Fruit fly (Drosophila melanogaster) whole organism, prepupa: ENCODE results near the gene CG43707.
A peak's percentile ranks its signal among the peaks of the same experiment; 100 is the strongest.

Experiments
- CG10631 ChIP-seq: fragments of 200-800 bp; sonication (Bioruptor generic); optimal IDR thresholded peaks from 2 replicates; lab custom pipeline; 2016; ENCODE audit warnings: missing biosample characterization, missing genetic modification characterization
- CG10669 ChIP-seq: fragments of 200-800 bp; sonication (Bioruptor generic); optimal IDR thresholded peaks from 3 replicates; lab custom pipeline; 2018; ENCODE audit warnings: missing biosample characterization, mild to moderate bottlenecking, missing genetic modification characterization, moderate library complexity
- CG11294 ChIP-seq: fragments of 200-800 bp; sonication (Bioruptor generic); IDR thresholded peaks from 2 replicates; pipeline ENCODE4 v1.3.6; 2022; ENCODE audit warnings: missing biosample characterization, missing genetic modification characterization
- CG16779 ChIP-seq: fragments of 200-800 bp; sonication (Bioruptor generic); optimal IDR thresholded peaks from 3 replicates; lab custom pipeline; 2017; ENCODE audit warnings: missing biosample characterization, mild to moderate bottlenecking, missing genetic modification characterization
- CG31627 ChIP-seq: fragments of 200-800 bp; sonication (Bioruptor generic); optimal IDR thresholded peaks from 3 replicates; lab custom pipeline; 2016; ENCODE audit warnings: missing biosample characterization, missing genetic modification characterization
- CG32006 ChIP-seq: fragments of 200-800 bp; sonication (Bioruptor generic); optimal IDR thresholded peaks from 3 replicates; lab custom pipeline; 2017; ENCODE audit warnings: missing biosample characterization, mild to moderate bottlenecking, missing genetic modification characterization
- CG34406 ChIP-seq: fragments of 200-800 bp; sonication (Bioruptor generic); optimal IDR thresholded peaks from 3 replicates; lab custom pipeline; 2016; ENCODE audit warnings: missing biosample characterization, missing genetic modification characterization
- CG6163 ChIP-seq: fragments of 200-800 bp; sonication (Bioruptor generic); IDR thresholded peaks from 3 replicates; pipeline ENCODE4 v1.3.6; 2022; ENCODE audit warnings: missing biosample characterization, missing genetic modification characterization
- CG6276 ChIP-seq: fragments of 200-800 bp; sonication (Bioruptor generic); optimal IDR thresholded peaks from 2 replicates; lab custom pipeline; 2017; ENCODE audit warnings: missing biosample characterization, mild to moderate bottlenecking, missing genetic modification characterization
- CG6854 ChIP-seq: fragments of 200-800 bp; sonication (Bioruptor generic); optimal IDR thresholded peaks from 2 replicates; lab custom pipeline; 2017; ENCODE audit warnings: missing biosample characterization, mild to moderate bottlenecking, missing genetic modification characterization
- CG7368 ChIP-seq: fragments of 200-800 bp; sonication (Bioruptor generic); optimal IDR thresholded peaks from 3 replicates; lab custom pipeline; 2016; ENCODE audit warnings: missing biosample characterization, missing genetic modification characterization
- CG8119 ChIP-seq: fragments of 200-800 bp; sonication (Bioruptor generic); IDR thresholded peaks from 3 replicates; pipeline ENCODE4 v1.3.6; 2022; ENCODE audit warnings: missing biosample characterization, missing genetic modification characterization
- CG8319 ChIP-seq: fragments of 200-800 bp; sonication (Bioruptor generic); optimal IDR thresholded peaks from 3 replicates; lab custom pipeline; 2016; ENCODE audit warnings: missing biosample characterization, missing genetic modification characterization
- CG9139 ChIP-seq: fragments of 200-800 bp; sonication (Bioruptor generic); optimal IDR thresholded peaks from 3 replicates; lab custom pipeline; 2017; ENCODE audit warnings: missing biosample characterization, mild to moderate bottlenecking, missing genetic modification characterization
- Eip75B ChIP-seq: fragments of 200-800 bp; sonication (Bioruptor generic); optimal IDR thresholded peaks from 3 replicates; lab custom pipeline; 2016; ENCODE audit warnings: missing biosample characterization, missing genetic modification characterization
- Eip78C ChIP-seq: fragments of 200-800 bp; sonication (Bioruptor generic); peaks from one replicate; lab custom pipeline; 2016; ENCODE audit warnings: missing biosample characterization, missing genetic modification characterization
- Eip93F ChIP-seq: fragments of 200-800 bp; sonication (Bioruptor generic); optimal IDR thresholded peaks from 2 replicates; lab custom pipeline; 2016; ENCODE audit warnings: missing biosample characterization, mild to moderate bottlenecking, missing genetic modification characterization
- Gug ChIP-seq: fragments of 200-800 bp; sonication (Bioruptor generic); IDR thresholded peaks from 2 replicates; pipeline ENCODE4 v1.3.6; 2022; ENCODE audit warnings: missing biosample characterization, missing genetic modification characterization
- Lpt ChIP-seq: fragments of 200-800 bp; sonication (Bioruptor generic); optimal IDR thresholded peaks from 3 replicates; lab custom pipeline; 2016; ENCODE audit warnings: missing biosample characterization, missing genetic modification characterization
- OdsH ChIP-seq: fragments of 200-800 bp; sonication (Bioruptor generic); optimal IDR thresholded peaks from 3 replicates; lab custom pipeline; 2016; ENCODE audit warnings: missing biosample characterization, missing genetic modification characterization
- Smox ChIP-seq: fragments of 200-800 bp; sonication (Bioruptor generic); optimal IDR thresholded peaks from 3 replicates; lab custom pipeline; 2016; ENCODE audit warnings: missing biosample characterization, missing genetic modification characterization
- Sox102F ChIP-seq: fragments of 200-800 bp; sonication (Bioruptor generic); optimal IDR thresholded peaks from 2 replicates; lab custom pipeline; 2016; ENCODE audit warnings: missing biosample characterization, mild to moderate bottlenecking, missing genetic modification characterization
- cyc ChIP-seq: fragments of 200-800 bp; sonication (Bioruptor generic); optimal IDR thresholded peaks from 3 replicates; lab custom pipeline; 2016; ENCODE audit warnings: missing biosample characterization, missing genetic modification characterization
- dac ChIP-seq: fragments of 200-800 bp; sonication (Bioruptor generic); optimal IDR thresholded peaks from 2 replicates; lab custom pipeline; 2017; ENCODE audit warnings: missing biosample characterization, mild to moderate bottlenecking, missing genetic modification characterization
- dsx ChIP-seq: fragments of 200-800 bp; optimal IDR thresholded peaks from 3 replicates; lab custom pipeline; 2019; ENCODE audit warnings: missing biosample characterization, mild to moderate bottlenecking, missing genetic modification characterization, moderate library complexity; ENCODE audit not compliant: poor library complexity, severe bottlenecking
- eg ChIP-seq: fragments of 200-800 bp; sonication (Bioruptor generic); IDR thresholded peaks from 3 replicates; pipeline ENCODE4 v1.3.6; 2022; ENCODE audit warnings: missing biosample characterization, missing genetic modification characterization
- esn ChIP-seq: fragments of 200-800 bp; sonication (Bioruptor generic); optimal IDR thresholded peaks from 2 replicates; lab custom pipeline; 2016; ENCODE audit warnings: missing biosample characterization, mild to moderate bottlenecking, missing genetic modification characterization, moderate library complexity
- fd59A ChIP-seq: fragments of 200-800 bp; sonication (Bioruptor generic); optimal IDR thresholded peaks from 2 replicates; lab custom pipeline; 2017; ENCODE audit warnings: missing biosample characterization, mild to moderate bottlenecking, missing genetic modification characterization, missing genetic modification reagents
- fd85E ChIP-seq: fragments of 200-800 bp; sonication (Bioruptor generic); optimal IDR thresholded peaks from 3 replicates; lab custom pipeline; 2016; ENCODE audit warnings: missing biosample characterization, missing genetic modification characterization
- fkh ChIP-seq: fragments of 200-800 bp; sonication (Bioruptor generic); optimal IDR thresholded peaks from 3 replicates; lab custom pipeline; 2017; ENCODE audit warnings: missing biosample characterization, mild to moderate bottlenecking, missing genetic modification characterization, moderate library complexity
- lz ChIP-seq: fragments of 200-800 bp; sonication (Bioruptor generic); optimal IDR thresholded peaks from 3 replicates; lab custom pipeline; 2016; ENCODE audit warnings: missing biosample characterization, missing genetic modification characterization
- net ChIP-seq: fragments of 200-800 bp; sonication (Bioruptor generic); optimal IDR thresholded peaks from 3 replicates; lab custom pipeline; 2016; ENCODE audit warnings: missing biosample characterization, missing genetic modification characterization
- spab ChIP-seq: fragments of 200-800 bp; sonication (Bioruptor generic); optimal IDR thresholded peaks from 2 replicates; lab custom pipeline; 2017; ENCODE audit warnings: missing biosample characterization, mild to moderate bottlenecking, missing genetic modification characterization, missing genetic modification reagents
- ss ChIP-seq, 2 experiments: fragments of 200-800 bp; sonication (Bioruptor generic); optimal IDR thresholded peaks; 2 replicates in 1 of 2; 3 replicates in 1 of 2; lab custom pipeline; 2017 to 2018; ENCODE audit warnings: mild to moderate bottlenecking in 2 of 2, missing biosample characterization in 2 of 2, missing genetic modification characterization in 2 of 2, moderate library complexity in 1 of 2
- svp ChIP-seq: fragments of 200-800 bp; sonication (Bioruptor generic); peaks from one replicate; lab custom pipeline; 2016; ENCODE audit warnings: missing biosample characterization, missing genetic modification characterization
- topi ChIP-seq: fragments of 200-800 bp; sonication (Bioruptor generic); optimal IDR thresholded peaks from 3 replicates; lab custom pipeline; 2016; ENCODE audit warnings: missing biosample characterization, missing genetic modification characterization

CG43707 gene

DNA sequence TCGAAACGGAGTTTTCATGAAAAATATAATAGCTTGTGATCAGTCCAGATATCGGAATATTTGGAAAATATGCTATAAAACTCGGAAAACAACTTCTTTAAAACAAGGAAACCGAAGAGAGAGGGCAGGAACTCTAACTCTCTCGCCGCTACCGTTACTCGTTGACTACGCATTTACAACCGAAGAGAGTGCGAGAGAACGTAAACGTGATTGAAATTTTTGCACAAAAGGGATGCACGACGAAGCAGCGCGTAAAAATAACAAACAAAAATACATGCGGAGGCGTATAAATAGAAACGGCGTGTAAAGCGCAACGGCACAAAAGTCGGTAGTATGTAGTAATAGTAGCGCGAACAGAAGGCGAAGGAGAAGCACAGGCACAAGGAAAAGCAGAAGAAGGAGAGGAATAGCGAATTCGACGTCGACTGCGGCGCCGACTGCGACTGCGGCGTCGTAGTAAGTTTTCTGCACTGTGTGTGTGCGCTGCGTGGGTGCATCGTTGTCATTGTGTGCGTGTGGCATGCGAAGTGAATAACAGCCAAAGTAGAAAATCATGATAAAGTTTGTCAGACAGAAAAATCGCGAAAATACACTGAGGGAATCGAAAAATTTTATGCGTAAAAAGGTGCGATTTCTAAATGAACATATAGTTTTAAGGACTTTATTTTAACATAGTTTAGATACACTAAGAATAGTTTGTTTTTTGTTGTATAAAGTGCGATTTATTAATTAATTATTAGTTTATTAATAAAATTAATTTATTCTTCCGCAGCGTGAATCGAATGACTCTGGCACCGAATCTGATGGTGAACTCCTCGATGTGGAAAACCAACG is 49.4 kb downstream of the CG43707 start (continued):
- TF ChIP-seq CG6163 (peak; percentile 68; the same call in 2 of the 3 replicates), eg (peak; percentile 74), Smox (no peak), CG10669 (peak; percentile 19), Lpt (GFP tag; lab: Kevin White, UChicago) (peak; percentile 40), Eip93F (no peak), CG6854 (GFP tag; lab: Kevin White, UChicago) (no peak), ss (GFP tag; optimal IDR thresholded peaks at IDR 0.05; lab: Kevin White, UChicago) (no peak), esn (no peak), CG16779 (no peak), Eip78C (GFP tag; lab: Kevin White, UChicago) (no peak), CG7368 (GFP tag; lab: Kevin White, UChicago) (peak; percentile 13), Eip75B (GFP tag; lab: Kevin White, UChicago) (no peak), fd85E (GFP tag; lab: Kevin White, UChicago) (no peak), Sox102F (GFP tag; lab: Kevin White, UChicago) (no peak), dac (GFP tag; lab: Kevin White, UChicago) (no peak), CG31627 (GFP tag; lab: Kevin White, UChicago) (no peak), OdsH (no peak), svp (GFP tag; lab: Kevin White, UChicago) (no peak), CG9139 (GFP tag; lab: Kevin White, UChicago) (no peak), topi (GFP tag; lab: Kevin White, UChicago) (no peak), net (no peak), CG6276 (GFP tag; lab: Kevin White, UChicago) (no peak)

dm6 chr2L:3813255-3813875 is 56.3 kb downstream of the CG43707 start, which contains the start of gene CG3407:
Gene CG3407 (minus strand): TSS chr2L:3813410.
- TF ChIP-seq cyc (GFP tag; lab: Kevin White, UChicago) (peak; percentile 24), CG31627 (GFP tag; lab: Kevin White, UChicago) (peak; percentile 33), CG8319 (GFP tag; lab: Kevin White, UChicago) (no peak), topi (GFP tag; lab: Kevin White, UChicago) (no peak), CG6163 (no peak), fd59A (GFP tag; lab: Kevin White, UChicago) (peak; percentile 19), esn (peak; percentile 53), CG16779 (no peak), fkh (peak; percentile 53), spab (GFP tag; lab: Kevin White, UChicago) (no peak), lz (GFP tag; lab: Kevin White, UChicago) (peak; percentile 16), CG32006 (GFP tag; lab: Kevin White, UChicago) (no peak)
- TF ChIP-seq, all 60 proteins: peak for 6

DNA sequence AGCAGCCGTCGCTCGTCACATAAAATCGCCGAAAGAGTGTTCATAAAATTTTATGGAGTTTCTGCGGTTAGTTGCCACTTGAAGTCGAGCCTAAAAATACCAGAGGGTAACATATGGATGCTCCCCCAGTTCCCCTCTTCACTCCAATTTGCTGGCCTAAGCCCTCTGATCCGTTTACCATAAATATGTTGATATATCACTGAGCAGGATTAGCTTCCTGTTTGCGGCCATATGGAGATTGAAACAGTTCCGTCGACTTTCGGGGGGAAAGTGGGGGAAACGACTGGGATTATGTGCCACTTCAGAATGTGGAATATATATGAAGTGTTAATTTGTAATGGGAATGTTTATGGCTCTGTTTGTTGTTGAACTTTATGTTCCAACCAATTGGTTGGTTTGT is 57.1 kb downstream of the CG43707 start:
- TF ChIP-seq Eip75B (GFP tag; lab: Kevin White, UChicago) (no peak), Gug (GFP tag; lab: Robert Waterston, UW) (no peak), CG8119 (GFP tag; lab: Robert Waterston, UW) (no peak), CG16779 (no peak), CG11294 (no peak), Eip93F (no peak), CG34406 (GFP tag; lab: Kevin White, UChicago) (no peak), net (no peak), dsx (GFP tag; lab: Kevin White, UChicago) (no peak), ss (GFP tag; optimal IDR thresholded peaks at IDR 0.05; lab: Kevin White, UChicago) (no peak), CG10631 (no peak), fd59A (GFP tag; lab: Kevin White, UChicago) (no peak), CG8319 (GFP tag; lab: Kevin White, UChicago) (no peak), CG6854 (GFP tag; lab: Kevin White, UChicago) (no peak), lz (GFP tag; lab: Kevin White, UChicago) (no peak)
- TF ChIP-seq, all 60 proteins: peak for 0
